Worm (Caenorhabditis elegans) whole organism, early embryonic: Measurements from ENCODE around the gene K01A12.2.

Experiments
- ets-7 ChIP-seq: sonication (generic microtip); optimal IDR thresholded peaks from 2 replicates; lab custom pipeline; 2016; ENCODE audit warnings: missing genotype, missing genetic modification characterization, missing compliant biosample characterization
- tbx-11 ChIP-seq: fragments of 200-800 bp; sonication (Bioruptor generic); IDR thresholded peaks from 2 replicates; pipeline ENCODE4 v1.3.6; 2022; ENCODE audit warnings: missing genetic modification characterization, missing compliant biosample characterization

DNA sequence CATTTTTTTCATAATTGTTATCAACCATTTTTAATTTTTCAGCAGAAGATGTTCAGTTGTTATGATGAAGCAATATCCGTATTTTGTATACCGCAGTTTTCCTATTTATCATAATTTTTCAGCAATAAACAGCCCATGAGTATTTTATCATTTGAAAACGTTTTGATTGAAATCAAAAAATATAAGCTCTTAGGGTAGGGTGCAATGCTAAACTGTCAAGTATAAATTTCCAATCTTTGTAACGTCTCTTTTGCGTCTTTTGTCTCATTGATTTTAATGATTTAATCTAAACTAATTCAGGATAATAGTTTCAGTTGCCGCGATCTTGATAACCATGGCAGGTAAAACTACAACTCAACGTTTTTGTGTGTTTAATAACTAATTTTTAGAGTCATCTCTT, 11.9 kb upstream of the K01A12.2 start, which contains the start of gene F18E9.1:
- TF ChIP-seq ets-7, result no peak
- no peak for TF ChIP-seq tbx-11
